Fruit fly (Drosophila melanogaster) whole organism, embryonic: ENCODE measurements around the gene lwr.

ENCODE experiments used
- Atf6 ChIP-seq: fragments of 200-800 bp; sonication (Bioruptor generic); IDR thresholded peaks from 2 replicates; pipeline ENCODE4 v1.3.6; 2022; ENCODE audit warnings: missing biosample characterization, missing genetic modification characterization
- B-H2 ChIP-seq: fragments of 200-800 bp; sonication (Bioruptor generic); optimal IDR thresholded peaks from 2 replicates; lab custom pipeline; 2018; ENCODE audit warnings: missing biosample characterization, mild to moderate bottlenecking, missing genetic modification characterization
- Bdp1 ChIP-seq: fragments of 200-800 bp; sonication (Bioruptor generic); optimal IDR thresholded peaks from 3 replicates; lab custom pipeline; 2016; ENCODE audit warnings: missing biosample characterization, missing genetic modification characterization
- CG10959 ChIP-seq: fragments of 200-800 bp; sonication (Bioruptor generic); IDR thresholded peaks from 2 replicates; pipeline ENCODE4 v1.3.6; 2022; ENCODE audit warnings: missing biosample characterization, missing genetic modification characterization
- CG10979 ChIP-seq: fragments of 200-800 bp; sonication (Bioruptor generic); optimal IDR thresholded peaks from 2 replicates; lab custom pipeline; 2018; ENCODE audit warnings: missing biosample characterization, mild to moderate bottlenecking, missing genetic modification characterization, moderate library complexity
- CG11560 ChIP-seq: fragments of 200-800 bp; sonication (Bioruptor generic); IDR thresholded peaks from 3 replicates; pipeline ENCODE4 v1.3.6; 2022; ENCODE audit warnings: missing biosample characterization, missing genetic modification characterization
- CG1233 ChIP-seq: fragments of 200-800 bp; sonication (Bioruptor generic); optimal IDR thresholded peaks from 4 replicates; lab custom pipeline; 2018; ENCODE audit warnings: missing biosample characterization, mild to moderate bottlenecking, missing genetic modification characterization
- CG12659 ChIP-seq: fragments of 200-800 bp; sonication (Bioruptor generic); optimal IDR thresholded peaks from 3 replicates; lab custom pipeline; 2017; ENCODE audit warnings: mild to moderate bottlenecking, missing biosample characterization, missing genetic modification reagents, missing genetic modification characterization
- CG14050 ChIP-seq: fragments of 200-800 bp; sonication (Bioruptor generic); IDR thresholded peaks from 3 replicates; pipeline ENCODE4 v1.3.6; 2022; ENCODE audit warnings: missing biosample characterization, missing genetic modification characterization
- CG15073 ChIP-seq: fragments of 200-800 bp; sonication (Bioruptor generic); optimal IDR thresholded peaks from 2 replicates; lab custom pipeline; 2016; ENCODE audit warnings: missing biosample characterization, missing genetic modification characterization
- CG17328 ChIP-seq: fragments of 200-800 bp; sonication (Bioruptor generic); IDR thresholded peaks from 2 replicates; pipeline ENCODE4 v1.3.6; 2022; ENCODE audit warnings: missing biosample characterization, missing genetic modification characterization
- CG17359 ChIP-seq: fragments of 200-800 bp; sonication (Bioruptor generic); optimal IDR thresholded peaks from 3 replicates; lab custom pipeline; 2018; ENCODE audit warnings: missing biosample characterization, mild to moderate bottlenecking, missing genetic modification characterization, moderate library complexity
- CG18619 ChIP-seq: fragments of 200-800 bp; sonication (Bioruptor generic); optimal IDR thresholded peaks from 3 replicates; lab custom pipeline; 2017; ENCODE audit warnings: missing biosample characterization, mild to moderate bottlenecking, missing genetic modification characterization
- CG2199 ChIP-seq: fragments of 200-800 bp; sonication (Bioruptor generic); IDR thresholded peaks from 3 replicates; pipeline ENCODE4 v1.3.6; 2022; ENCODE audit warnings: missing biosample characterization, missing genetic modification characterization
- CG2712 ChIP-seq: fragments of 200-800 bp; optimal IDR thresholded peaks from 3 replicates; lab custom pipeline; 2019; ENCODE audit warnings: missing biosample characterization, mild to moderate bottlenecking, missing genetic modification characterization, moderate library complexity
- CG3065 ChIP-seq: fragments of 200-800 bp; sonication (Bioruptor generic); optimal IDR thresholded peaks from 2 replicates; lab custom pipeline; 2016; ENCODE audit warnings: missing biosample characterization, missing genetic modification characterization
- CG31365 ChIP-seq: fragments of 200-800 bp; sonication (Bioruptor generic); optimal IDR thresholded peaks from 2 replicates; lab custom pipeline; 2018; ENCODE audit warnings: missing biosample characterization, mild to moderate bottlenecking, missing genetic modification characterization
- CG33213 ChIP-seq: fragments of 200-800 bp; sonication (Bioruptor generic); optimal IDR thresholded peaks from 3 replicates; lab custom pipeline; 2016; ENCODE audit warnings: missing biosample characterization, missing genetic modification characterization
- CG42726 ChIP-seq: fragments of 200-800 bp; sonication (Bioruptor generic); IDR thresholded peaks from 2 replicates; pipeline ENCODE4 v1.3.6; 2022; ENCODE audit warnings: missing biosample characterization, missing genetic modification characterization; ENCODE audit not compliant: partially characterized antibody
- CG8924 ChIP-seq: fragments of 200-800 bp; optimal IDR thresholded peaks from 3 replicates; lab custom pipeline; 2019; ENCODE audit warnings: missing biosample characterization, mild to moderate bottlenecking, missing genetic modification characterization, moderate library complexity
- CG9215 ChIP-seq: fragments of 200-800 bp; sonication (Bioruptor generic); IDR thresholded peaks from 2 replicates; pipeline ENCODE4 v1.3.6; 2022; ENCODE audit warnings: missing biosample characterization, missing genetic modification characterization
- CG9727 ChIP-seq: fragments of 200-800 bp; sonication (Bioruptor generic); optimal IDR thresholded peaks from 3 replicates; lab custom pipeline; 2017; ENCODE audit warnings: missing biosample characterization, mild to moderate bottlenecking, missing genetic modification characterization
- CTCF ChIP-seq: fragments of 200-800 bp; sonication (Bioruptor generic); optimal IDR thresholded peaks from 2 replicates; lab custom pipeline; 2017; ENCODE audit warnings: missing biosample characterization, mild to moderate bottlenecking, missing genetic modification characterization, moderate library complexity
- Camta ChIP-seq: fragments of 200-800 bp; sonication (Bioruptor generic); optimal IDR thresholded peaks from 2 replicates; lab custom pipeline; 2016; ENCODE audit warnings: missing biosample characterization, missing genetic modification characterization
- CoRest ChIP-seq: fragments of 200-800 bp; sonication (Bioruptor generic); optimal IDR thresholded peaks from 3 replicates; lab custom pipeline; 2018; ENCODE audit warnings: missing biosample characterization, mild to moderate bottlenecking, missing genetic modification characterization, moderate library complexity
- HLH54F ChIP-seq: fragments of 200-800 bp; sonication (Bioruptor generic); optimal IDR thresholded peaks from 3 replicates; lab custom pipeline; 2016; ENCODE audit warnings: missing biosample characterization, missing genetic modification characterization
- HmgZ ChIP-seq: fragments of 200-800 bp; sonication (Bioruptor generic); optimal IDR thresholded peaks from 2 replicates; lab custom pipeline; 2018; ENCODE audit warnings: missing biosample characterization, mild to moderate bottlenecking, missing genetic modification characterization
- Hr39 ChIP-seq: fragments of >200 bp; optimal IDR thresholded peaks from 2 replicates; lab custom pipeline; 2017
- Jarid2 ChIP-seq: fragments of 200-800 bp; sonication (Bioruptor generic); optimal IDR thresholded peaks from 3 replicates; lab custom pipeline; 2017; ENCODE audit warnings: mild to moderate bottlenecking, missing biosample characterization, missing genetic modification reagents, missing genetic modification characterization
- Lim3 ChIP-seq: fragments of 200-800 bp; sonication (Bioruptor generic); IDR thresholded peaks from 2 replicates; pipeline ENCODE4 v1.3.6; 2022; ENCODE audit warnings: missing biosample characterization, missing genetic modification characterization
- Scr ChIP-seq: fragments of 200-800 bp; sonication (Bioruptor generic); IDR thresholded peaks from 2 replicates; pipeline ENCODE4 v1.3.6; 2022; ENCODE audit warnings: missing biosample characterization, missing genetic modification characterization; ENCODE audit not compliant: partially characterized antibody
- Vsx1 ChIP-seq: fragments of 200-800 bp; sonication (Bioruptor generic); optimal IDR thresholded peaks from 2 replicates; lab custom pipeline; 2017; ENCODE audit warnings: missing biosample characterization, mild to moderate bottlenecking, missing genetic modification characterization, missing genetic modification reagents
- Xrp1 ChIP-seq: fragments of 200-800 bp; sonication (Bioruptor generic); IDR thresholded peaks from 2 replicates; pipeline ENCODE4 v1.3.6; 2022; ENCODE audit warnings: missing biosample characterization, missing genetic modification characterization
- ab ChIP-seq: fragments of 200-800 bp; sonication (Bioruptor generic); optimal IDR thresholded peaks from 2 replicates; lab custom pipeline; 2016; ENCODE audit warnings: missing biosample characterization, missing genetic modification characterization
- br ChIP-seq: fragments of >200 bp; optimal IDR thresholded peaks from 2 replicates; lab custom pipeline; 2017
- ci ChIP-seq: fragments of 200-800 bp; sonication (Bioruptor generic); IDR thresholded peaks from 3 replicates; pipeline ENCODE4 v1.3.6; 2022; ENCODE audit warnings: missing biosample characterization, missing genetic modification characterization
- corto ChIP-seq: fragments of 200-800 bp; sonication (Bioruptor generic); optimal IDR thresholded peaks from 2 replicates; lab custom pipeline; 2016; ENCODE audit warnings: missing biosample characterization, mild to moderate bottlenecking, missing genetic modification characterization, moderate library complexity
- crp ChIP-seq, 2 experiments: fragments of 200-800 bp; sonication (Bioruptor generic); optimal IDR thresholded peaks; 2 replicates in 1 of 2; 3 replicates in 1 of 2; lab custom pipeline; 2017; ENCODE audit warnings: missing biosample characterization in 2 of 2, missing genetic modification characterization in 2 of 2, mild to moderate bottlenecking in 1 of 2, moderate library complexity in 1 of 2
- dm ChIP-seq: fragments of 200-800 bp; sonication (Bioruptor generic); optimal IDR thresholded peaks from 3 replicates; lab custom pipeline; 2016; ENCODE audit warnings: missing biosample characterization, missing genetic modification characterization
- esg ChIP-seq: fragments of 200-800 bp; sonication (Bioruptor generic); conservative IDR thresholded peaks from 2 replicates; pipeline ENCODE4 v1.3.6; 2022; ENCODE audit warnings: missing biosample characterization, missing genetic modification characterization
- grn ChIP-seq: fragments of 200-800 bp; sonication (Bioruptor generic); optimal IDR thresholded peaks from 3 replicates; lab custom pipeline; 2017; ENCODE audit warnings: missing biosample characterization, missing genetic modification characterization
- gro ChIP-seq: fragments of 200-800 bp; sonication (Bioruptor generic); optimal IDR thresholded peaks from 2 replicates; lab custom pipeline; 2016; ENCODE audit warnings: missing biosample characterization, missing genetic modification characterization
- h ChIP-seq: fragments of >200 bp; optimal IDR thresholded peaks from 2 replicates; lab custom pipeline; 2017
- kah ChIP-seq: fragments of 200-800 bp; sonication (Bioruptor generic); optimal IDR thresholded peaks from 2 replicates; lab custom pipeline; 2018; ENCODE audit warnings: missing biosample characterization, mild to moderate bottlenecking, missing genetic modification characterization
- klu ChIP-seq: fragments of 200-800 bp; sonication (Bioruptor generic); IDR thresholded peaks from 2 replicates; pipeline ENCODE4 v1.3.6; 2022; ENCODE audit warnings: missing biosample characterization, missing genetic modification characterization
- lab ChIP-seq: fragments of 200-800 bp; sonication (Bioruptor generic); optimal IDR thresholded peaks from 3 replicates; lab custom pipeline; 2017; ENCODE audit warnings: missing biosample characterization, missing genetic modification characterization, mild to moderate bottlenecking, moderate library complexity, missing genetic modification reagents
- maf-S ChIP-seq: fragments of 200-800 bp; sonication (Bioruptor generic); optimal IDR thresholded peaks from 2 replicates; lab custom pipeline; 2016; ENCODE audit warnings: missing biosample characterization, missing genetic modification characterization
- nau ChIP-seq: fragments of 200-800 bp; sonication (Bioruptor generic); optimal IDR thresholded peaks from 3 replicates; lab custom pipeline; 2017; ENCODE audit warnings: missing biosample characterization, mild to moderate bottlenecking, missing genetic modification characterization, missing genetic modification reagents
- pan ChIP-seq, 4 experiments: fragments of >200 bp in 3 of 4; fragments of 200-800 bp in 1 of 4; sonication (Bioruptor generic) in 1 of 4; optimal IDR thresholded peaks in 3 of 4; IDR thresholded peaks in 1 of 4; 2 replicates each; pipeline versions ENCODE4 v1.3.6 to Lab custom; 2017 to 2022; ENCODE audit warnings: missing biosample characterization in 2 of 4, missing genetic modification characterization in 2 of 4, mixed read lengths in 1 of 4
- sc ChIP-seq, 3 experiments: fragments of >200 bp in 2 of 3; fragments of 200-800 bp in 1 of 3; sonication (Bioruptor generic) in 1 of 3; optimal IDR thresholded peaks; 2 replicates in 2 of 3; 3 replicates in 1 of 3; lab custom pipeline; 2017; ENCODE audit warnings: mild to moderate bottlenecking in 1 of 3, missing biosample characterization in 1 of 3, missing genetic modification characterization in 1 of 3, missing genetic modification reagents in 1 of 3
- shn ChIP-seq: fragments of 200-800 bp; sonication (Bioruptor generic); optimal IDR thresholded peaks from 3 replicates; lab custom pipeline; 2016; ENCODE audit warnings: missing biosample characterization, missing genetic modification characterization

Gene lwr

dm6 chr2L:568030-568429, 25.6 kb upstream of the lwr start, which contains the start of the genes Nle and Sf3b1 (continued):
- TF ChIP-seq CG15073 (no peak), CG33213 (peak; percentile 40), h (lab: Kevin White, UChicago) (no peak), Camta (GFP tag; lab: Kevin White, UChicago) (peak; percentile 3), kah (GFP tag; lab: Kevin White, UChicago) (peak; percentile 87), B-H2 (no peak), esg (0 out of 2 replicates have a peak, but pooled peaks have one; percentile 4), klu (GFP tag; lab: Robert Waterston, UW) (peak; percentile 15; the same call in 1 of the 2 replicates), br (lab: Kevin White, UChicago) (no peak), CG18619 (GFP tag; lab: Kevin White, UChicago) (no peak), Bdp1 (GFP tag; lab: Kevin White, UChicago) (peak; percentile 46), CG3065 (GFP tag; lab: Kevin White, UChicago) (no peak), nau (GFP tag; lab: Kevin White, UChicago) (no peak), CG9727 (peak; percentile 18), ci (GFP tag; lab: Robert Waterston, UW) (0 out of 3 replicates have a peak, but pooled peaks have one; percentile 28), CG8924 (tag; lab: Kevin White, UChicago) (peak; percentile 52), CTCF (GFP tag; lab: Kevin White, UChicago) (no peak), CG11560 (tag; lab: Robert Waterston, UW) (peak; percentile 90), lab (no peak), CG10959 (GFP tag; lab: Robert Waterston, UW) (no peak), CoRest (tag; lab: Kevin White, UChicago) (peak; percentile 60), Hr39 (lab: Kevin White, UChicago) (no peak), HmgZ (tag; lab: Kevin White, UChicago) (peak; percentile 35), CG42726 (GFP tag; lab: Robert Waterston, UW) (peak; percentile 89; the same call in 1 of the 2 replicates), CG14050 (GFP tag; lab: Robert Waterston, UW) (no peak), sc (optimal IDR thresholded peaks at IDR 0.05; lab: Kevin White, UChicago) (no peak), sc (GFP tag; optimal IDR thresholded peaks at IDR 0.05; lab: Kevin White, UChicago) (no peak), Scr (peak; percentile 96), CG17359 (tag; lab: Kevin White, UChicago) (peak; percentile 39), CG31365 (tag; lab: Kevin White, UChicago) (no peak), Xrp1 (GFP tag; lab: Robert Waterston, UW) (peak; percentile 50; the same call in 1 of the 2 replicates), CG1233 (peak; percentile 35), CG17328 (GFP tag; lab: Robert Waterston, UW) (0 out of 2 replicates have a peak, but pooled peaks have one; percentile 2), Jarid2 (GFP tag; lab: Kevin White, UChicago) (no peak), CG10979 (peak; percentile 47), maf-S (GFP tag; lab: Kevin White, UChicago) (peak; percentile 13), CG12659 (GFP tag; lab: Kevin White, UChicago) (peak; percentile 53), HLH54F (GFP tag; lab: Kevin White, UChicago) (peak; percentile 54), shn (GFP tag; lab: Kevin White, UChicago) (peak; percentile 46), CG2712 (peak; percentile 76), CG9215 (GFP tag; lab: Robert Waterston, UW) (peak; percentile 65), Lim3 (no peak), Vsx1 (GFP tag; lab: Kevin White, UChicago) (no peak), gro (GFP tag; lab: Kevin White, UChicago) (peak; percentile 56), pan (optimal IDR thresholded peaks at IDR 0.05; lab: Kevin White, UChicago) (no peak), pan (GFP tag; optimal IDR thresholded peaks at IDR 0.05 in 1 of 2, IDR thresholded peaks at IDR 0.05 in 1 of 2) (peak in 1 of 2 experiments; percentile 34), crp (GFP tag; optimal IDR thresholded peaks at IDR 0.05; lab: Kevin White, UChicago) (peak; percentile 11 to 81), ab (GFP tag; lab: Kevin White, UChicago) (no peak), grn (no peak), dm (GFP tag; lab: Kevin White, UChicago) (peak; percentile 89), CG2199 (GFP tag; lab: Robert Waterston, UW) (no peak), Atf6 (peak; percentile 31; the same call in 1 of the 2 replicates), corto (GFP tag; lab: Kevin White, UChicago) (no peak)
